Worm (Caenorhabditis elegans) whole organism, L3 larva: ENCODE measurements around the gene B0495.5.

Experiments used
- aly-2 ChIP-seq: fragments of 150-350 bp; optimal IDR thresholded peaks from 2 replicates; lab custom pipeline; 2014; ENCODE audit warnings: missing biosample characterization, missing genetic modification characterization
- ama-1 ChIP-seq: fragments of 150-350 bp; optimal IDR thresholded peaks from 2 replicates; lab custom pipeline; 2018
- daf-12 ChIP-seq: fragments of 150-350 bp; optimal IDR thresholded peaks from 2 replicates; lab custom pipeline; 2014; ENCODE audit warnings: missing biosample characterization, missing genetic modification reagents, missing genetic modification characterization
- nhr-237 ChIP-seq: fragments of 150-350 bp; optimal IDR thresholded peaks from 2 replicates; lab custom pipeline; 2014; ENCODE audit warnings: missing biosample characterization, missing genetic modification characterization
- sea-2 ChIP-seq: fragments of 150-350 bp; sonication (generic microtip); optimal IDR thresholded peaks from 4 replicates; lab custom pipeline; 2014; ENCODE audit warnings: missing biosample characterization, missing genetic modification reagents, missing genetic modification characterization
- snpc-4 ChIP-seq: fragments of 150-350 bp; optimal IDR thresholded peaks from 2 replicates; lab custom pipeline; 2014; ENCODE audit warnings: missing biosample characterization, missing genetic modification characterization

DNA sequence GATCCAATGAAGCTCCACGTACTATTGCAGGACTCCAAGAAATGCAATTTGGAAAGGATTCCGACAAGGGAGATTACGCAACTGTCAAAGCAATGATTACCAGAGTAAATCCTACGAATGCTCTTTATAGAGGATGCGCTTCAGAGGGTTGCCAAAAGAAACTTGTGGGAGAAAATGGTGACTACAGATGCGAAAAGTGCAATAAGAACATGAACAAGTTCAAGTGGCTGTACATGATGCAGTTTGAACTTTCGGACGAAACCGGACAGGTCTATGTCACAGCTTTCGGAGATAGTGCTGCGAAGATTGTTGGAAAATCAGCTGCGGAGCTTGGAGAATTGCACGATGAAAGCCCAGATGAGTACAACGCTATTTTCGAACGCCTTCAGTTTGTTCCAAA, 32.0 kb downstream of the B0495.5 start:
- TF ChIP-seq aly-2 (no peak), sea-2 (GFP tag; lab: Kevin White, UChicago) (no peak), ama-1 (no peak), daf-12 (tag; lab: Kevin White, UChicago) (no peak), snpc-4 (no peak), nhr-237 (no peak)
